Worm (Caenorhabditis elegans) whole organism, L4/young adult: ENCODE data around the gene cdr-1.

Experiments used
- W03F9.2 ChIP-seq: fragments of 150-350 bp; optimal IDR thresholded peaks from 2 replicates; lab custom pipeline; 2014; ENCODE audit warnings: missing biosample characterization, missing genetic modification characterization
- dao-5 ChIP-seq: sonication (generic microtip); optimal IDR thresholded peaks from 2 replicates; lab custom pipeline; 2016; ENCODE audit warnings: missing genotype, missing genetic modification characterization, moderate library complexity, missing compliant biosample characterization
- him-1 ChIP-seq: sonication (generic microtip); optimal IDR thresholded peaks from 2 replicates; lab custom pipeline; 2016; ENCODE audit warnings: missing genotype, missing genetic modification reagents, missing genetic modification characterization, missing compliant biosample characterization

Gene cdr-1

DNA sequence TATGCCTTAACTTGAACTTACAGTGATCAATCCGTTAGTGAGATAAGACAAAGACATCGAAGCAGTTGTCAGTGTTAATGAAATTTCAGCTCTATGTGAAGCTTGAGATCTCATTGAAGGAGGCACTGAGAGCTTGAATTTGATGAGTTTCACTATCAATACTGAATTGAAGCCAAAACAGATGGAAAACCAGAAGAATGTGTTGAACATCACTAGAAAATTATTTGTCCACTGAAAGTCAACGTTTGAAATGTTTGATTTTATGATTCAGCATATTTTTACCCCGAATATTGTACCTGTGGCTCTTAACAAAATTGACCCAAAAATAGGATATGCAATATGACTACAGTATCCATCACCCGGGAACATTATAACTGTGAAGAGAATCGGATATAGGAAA lies 49.7 kb downstream of the cdr-1 start:
- TF ChIP-seq him-1 (no peak), W03F9.2 (tag; lab: Kevin White, UChicago) (no peak), dao-5 (no peak)
